Worm (Caenorhabditis elegans) whole organism, L4 larva: ENCODE measurements around the gene W06H8.6.

Source experiments
- F49E8.2 ChIP-seq: sonication (generic microtip); optimal IDR thresholded peaks from 2 replicates; lab custom pipeline; 2016; ENCODE audit warnings: missing compliant biosample characterization, mild to moderate bottlenecking, missing genetic modification characterization, borderline replicate concordance
- R02D3.7 ChIP-seq: fragments of 150-350 bp; sonication (generic microtip); optimal IDR thresholded peaks from 3 replicates; lab custom pipeline; 2014; ENCODE audit warnings: missing biosample characterization, missing genetic modification characterization
- ceh-32 ChIP-seq: sonication (generic microtip); optimal IDR thresholded peaks from 2 replicates; lab custom pipeline; 2016; ENCODE audit warnings: mild to moderate bottlenecking, missing genetic modification characterization, missing compliant biosample characterization; ENCODE audit not compliant: poor library complexity
- gei-8 ChIP-seq: fragments of 200-800 bp; sonication (Bioruptor generic); optimal IDR thresholded peaks from 2 replicates; lab custom pipeline; 2018; ENCODE audit warnings: mild to moderate bottlenecking, missing genetic modification characterization, missing compliant biosample characterization
- jun-1 ChIP-seq: fragments of 150-350 bp; optimal IDR thresholded peaks from 2 replicates; lab custom pipeline; 2014; ENCODE audit warnings: missing biosample characterization, missing genetic modification reagents, missing genetic modification characterization
- lin-38 ChIP-seq: fragments of 200-800 bp; sonication (Bioruptor generic); IDR thresholded peaks from 2 replicates; pipeline ENCODE4 v1.3.6; 2022; ENCODE audit warnings: missing genetic modification reagents, missing genetic modification characterization, missing compliant biosample characterization
- lin-39 ChIP-seq: fragments of 150-350 bp; optimal IDR thresholded peaks from 2 replicates; lab custom pipeline; 2014; ENCODE audit warnings: missing biosample characterization, missing genetic modification reagents, missing genetic modification characterization
- mep-1 ChIP-seq: fragments of 150-350 bp; sonication (generic microtip); optimal IDR thresholded peaks from 3 replicates; lab custom pipeline; 2014; ENCODE audit warnings: missing biosample characterization, missing genetic modification characterization
- mxl-3 ChIP-seq: fragments of 200-800 bp; sonication (Bioruptor generic); optimal IDR thresholded peaks from 2 replicates; lab custom pipeline; 2018; ENCODE audit warnings: mild to moderate bottlenecking, missing genetic modification characterization, missing compliant biosample characterization
- nhr-237 ChIP-seq: sonication (generic microtip); optimal IDR thresholded peaks from 2 replicates; lab custom pipeline; 2017; ENCODE audit warnings: missing biosample characterization, missing genetic modification characterization
- unc-39 ChIP-seq: sonication (generic microtip); optimal IDR thresholded peaks from 2 replicates; lab custom pipeline; 2017; ENCODE audit warnings: missing biosample characterization, missing genetic modification characterization
- ztf-11 ChIP-seq: fragments of 150-350 bp; optimal IDR thresholded peaks from 2 replicates; lab custom pipeline; 2014; ENCODE audit warnings: missing biosample characterization, missing genetic modification characterization

- no peak for TF ChIP-seq lin-38
- TF ChIP-seq mep-1 (tag; lab: Kevin White, UChicago), result no peak
- TF ChIP-seq nhr-237 (tag; lab: Kevin White, UChicago), result no peak
- TF ChIP-seq F49E8.2 (tag; lab: Kevin White, UChicago), result no peak
- no peak for TF ChIP-seq gei-8 (GFP tag; lab: Kevin White, UChicago)
- no peak for TF ChIP-seq R02D3.7 (tag; lab: Kevin White, UChicago)
- no peak for TF ChIP-seq mxl-3 (GFP tag; lab: Kevin White, UChicago)
- TF ChIP-seq ztf-11 (tag; lab: Kevin White, UChicago), result no peak
- TF ChIP-seq jun-1 (tag; lab: Kevin White, UChicago), result no peak
- TF ChIP-seq ceh-32 (tag; lab: Kevin White, UChicago), result no peak
- TF ChIP-seq lin-39, result no peak
- no peak for TF ChIP-seq unc-39
Measured at ce11 chrV:6204046-6204445, 22.8 kb downstream of the W06H8.6 start.
